Worm (Caenorhabditis elegans): ENCODE data around the gene W03G1.5.

W03G1.5 gene

DNA sequence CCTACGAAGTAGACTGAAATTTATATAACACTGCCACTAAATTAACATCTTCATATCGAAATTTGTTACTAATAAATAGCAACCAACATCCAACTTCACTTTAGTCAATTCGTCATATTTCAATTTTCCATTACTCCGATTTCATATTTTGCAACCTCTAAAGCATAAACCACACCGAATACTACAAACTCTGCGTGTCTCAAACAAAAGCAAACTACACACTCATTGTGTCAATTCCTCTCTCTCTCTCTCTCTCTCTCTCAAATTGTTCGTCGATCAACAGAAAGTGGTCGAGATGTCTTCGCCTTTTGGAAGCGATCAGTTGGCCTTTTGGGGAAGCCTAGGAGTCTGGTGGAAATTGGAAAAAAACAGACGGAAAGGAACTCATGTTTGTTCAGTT lies 1.8 kb downstream of the W03G1.5 start:
- TF ChIP-seq elt-1 (tag; optimal IDR thresholded peaks at IDR 0.05) (no peak), nhr-77 (tag; optimal IDR thresholded peaks at IDR 0.05) (no peak), mbf-1 (tag; optimal IDR thresholded peaks at IDR 0.05) (no peak)

DNA sequence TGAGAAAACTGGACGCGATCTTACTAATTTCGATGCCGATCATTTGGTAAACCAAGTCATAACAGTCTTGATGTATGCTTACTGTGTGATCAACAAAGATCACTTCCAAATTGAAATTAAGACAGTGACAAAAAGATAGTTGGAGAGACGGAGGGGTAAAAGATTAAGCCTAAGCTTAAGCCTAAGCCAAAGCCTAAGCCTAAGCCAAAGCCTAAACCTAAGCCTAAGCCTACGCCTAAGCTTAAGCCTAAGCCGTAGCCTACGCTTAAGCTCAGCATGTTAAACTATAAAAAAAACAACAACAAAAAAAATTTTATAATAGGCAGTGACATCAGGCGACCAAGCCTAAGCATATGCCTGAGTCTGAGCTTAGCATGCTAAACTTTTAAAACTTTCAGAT lies 9.1 kb downstream of the W03G1.5 start:
- TF ChIP-seq ztf-4 (tag; optimal IDR thresholded peaks at IDR 0.05) = no peak
- no peak for TF ChIP-seq nhr-11 (tag; optimal IDR thresholded peaks at IDR 0.05)
- no peak for TF ChIP-seq ceh-82 (tag; optimal IDR thresholded peaks at IDR 0.05)
- no peak for TF ChIP-seq ama-1 (optimal IDR thresholded peaks at IDR 0.05)
- no peak for TF ChIP-seq lsy-2 (tag; optimal IDR thresholded peaks at IDR 0.05)
- no peak for TF ChIP-seq crh-2 (tag; optimal IDR thresholded peaks at IDR 0.05)
- no peak for TF ChIP-seq mab-5 (tag; optimal IDR thresholded peaks at IDR 0.05)
- no peak for TF ChIP-seq mdl-1 (tag; optimal IDR thresholded peaks at IDR 0.05)
- no peak for TF ChIP-seq nhr-21 (tag; optimal IDR thresholded peaks at IDR 0.05)
- TF ChIP-seq aly-2 (tag; optimal IDR thresholded peaks at IDR 0.05) = no peak

DNA sequence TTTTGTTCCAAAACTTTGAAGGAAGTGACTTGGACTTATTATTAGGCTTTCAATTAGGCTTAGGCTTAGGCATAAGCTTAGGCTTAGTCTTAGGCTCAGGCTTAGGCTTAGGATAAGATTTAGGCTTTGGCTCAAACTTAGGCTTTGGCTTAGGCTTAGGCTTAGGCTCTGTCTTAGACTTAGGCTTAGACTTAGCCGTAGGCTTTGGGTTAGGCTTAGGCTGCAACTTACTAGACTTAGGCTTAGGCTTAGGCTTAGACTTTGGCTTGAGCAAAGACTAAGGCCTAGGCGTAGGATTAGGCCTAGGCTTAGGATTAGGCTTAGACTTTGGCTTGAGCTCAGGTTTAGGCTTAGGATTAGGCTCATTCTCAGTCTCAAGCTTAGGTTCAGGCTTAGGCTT lies 21.5 kb downstream of the W03G1.5 start:
- no peak for TF ChIP-seq nhr-23 (tag; optimal IDR thresholded peaks at IDR 0.05)
- no peak for TF ChIP-seq gmeb-1 (tag; optimal IDR thresholded peaks at IDR 0.05)
- no peak for TF ChIP-seq Y55F3AM.14 (GFP tag; optimal IDR thresholded peaks at IDR 0.05)
- TF ChIP-seq ama-1 (optimal IDR thresholded peaks at IDR 0.05) = no peak
- no peak for TF ChIP-seq sma-3 (GFP tag; optimal IDR thresholded peaks at IDR 0.05)
- TF ChIP-seq nhr-6 (tag; optimal IDR thresholded peaks at IDR 0.05) = no peak
- no peak for TF ChIP-seq egl-27 (tag; optimal IDR thresholded peaks at IDR 0.05)
- TF ChIP-seq ceh-16 (tag; optimal IDR thresholded peaks at IDR 0.05) = no peak
- no peak for TF ChIP-seq mbf-1 (tag; optimal IDR thresholded peaks at IDR 0.05)
- no peak for TF ChIP-seq R02D3.7 (tag; optimal IDR thresholded peaks at IDR 0.05)
- TF ChIP-seq elt-3 (tag; optimal IDR thresholded peaks at IDR 0.05) = no peak
- no peak for TF ChIP-seq mab-5 (tag; optimal IDR thresholded peaks at IDR 0.05)
- no peak for TF ChIP-seq nhr-12 (tag; optimal IDR thresholded peaks at IDR 0.05)

DNA sequence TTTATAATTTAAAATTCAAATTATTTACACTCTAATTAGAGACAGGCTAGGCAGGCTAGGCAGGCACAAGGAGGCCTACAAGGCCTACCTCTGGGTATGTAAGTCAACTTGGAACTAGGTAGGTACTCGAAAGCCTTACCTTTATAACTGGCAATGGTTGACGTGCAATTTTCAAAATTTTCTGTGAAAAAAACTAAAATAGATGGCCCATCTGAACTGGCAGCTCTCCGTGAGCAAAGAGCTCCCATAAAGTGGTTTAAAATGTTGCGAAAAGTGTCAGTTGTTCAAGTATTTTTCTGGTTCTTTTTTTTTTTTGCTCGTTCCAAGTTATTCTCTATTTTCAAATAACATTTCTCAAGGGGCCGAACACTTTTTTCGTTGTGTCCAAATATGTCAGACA lies 22.3 kb downstream of the W03G1.5 start:
- no peak for TF ChIP-seq nhr-25 (tag; optimal IDR thresholded peaks at IDR 0.05)
- no peak for TF ChIP-seq dmd-4 (tag; optimal IDR thresholded peaks at IDR 0.05)
- TF ChIP-seq aly-2 (tag; optimal IDR thresholded peaks at IDR 0.05) = no peak
- no peak for TF ChIP-seq R02D3.7 (tag; optimal IDR thresholded peaks at IDR 0.05)
- no peak for TF ChIP-seq zag-1 (tag; optimal IDR thresholded peaks at IDR 0.05)
- TF ChIP-seq lin-11 (tag; optimal IDR thresholded peaks at IDR 0.05) = no peak
- no peak for TF ChIP-seq mdl-1 (tag; optimal IDR thresholded peaks at IDR 0.05)
- no peak for TF ChIP-seq gmeb-1 (tag; optimal IDR thresholded peaks at IDR 0.05)
- TF ChIP-seq nhr-10 (tag; optimal IDR thresholded peaks at IDR 0.05) = no peak
- no peak for TF ChIP-seq ZK546.5 (tag; optimal IDR thresholded peaks at IDR 0.05)
- no peak for TF ChIP-seq lin-13 (GFP tag; optimal IDR thresholded peaks at IDR 0.05)
- TF ChIP-seq ztf-4 (tag; optimal IDR thresholded peaks at IDR 0.05) = no peak

DNA sequence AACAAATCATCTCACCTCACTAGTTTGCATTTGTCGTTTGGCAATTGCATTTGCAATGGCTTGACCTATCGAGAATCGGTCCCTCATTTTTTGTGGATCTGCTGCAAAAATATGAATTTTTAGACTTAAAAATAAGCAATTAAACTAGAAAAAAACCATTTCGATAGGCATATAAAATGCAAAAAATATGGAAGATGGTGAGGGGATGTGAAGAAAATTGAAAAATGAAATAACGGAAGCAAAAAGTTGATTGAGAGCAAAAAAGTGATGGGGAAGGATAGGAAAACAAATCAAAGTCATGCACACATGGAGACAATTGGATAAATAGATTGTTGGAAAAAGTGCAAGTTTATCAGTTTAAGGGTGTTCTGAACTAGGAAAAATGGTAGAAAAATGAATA lies 25.2 kb downstream of the W03G1.5 start, which contains the start of gene npr-37:
npr-37 (minus strand) TSS at position 101 of the 400 bp plus-strand sequence.
- TF ChIP-seq nhr-237 (tag; optimal IDR thresholded peaks at IDR 0.05) (no peak), R02D3.7 (tag; optimal IDR thresholded peaks at IDR 0.05) (no peak), unc-55 (GFP tag; optimal IDR thresholded peaks at IDR 0.05) (no peak), mdl-1 (tag; optimal IDR thresholded peaks at IDR 0.05) (no peak)

DNA sequence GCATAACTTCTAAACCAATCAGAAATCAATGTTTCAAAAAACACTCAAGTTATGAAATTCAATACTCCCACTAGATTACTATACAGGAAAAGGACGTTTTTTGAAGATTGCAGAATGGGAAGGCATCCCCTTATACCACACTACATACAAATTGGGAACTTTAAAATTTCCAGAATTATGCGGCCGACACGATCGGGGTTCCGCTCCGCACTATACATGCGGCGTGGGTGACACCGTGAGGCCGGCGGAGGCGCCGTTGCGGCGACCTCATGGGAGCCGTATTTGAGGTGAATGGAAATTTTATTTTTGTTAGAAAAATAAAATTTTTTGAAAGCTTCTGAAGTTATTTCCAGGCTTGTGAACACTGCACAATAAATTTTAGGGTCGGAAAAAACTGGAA lies 38.0 kb downstream of the W03G1.5 start:
- TF ChIP-seq nhr-21 (tag; optimal IDR thresholded peaks at IDR 0.05) (no peak), peb-1 (tag; optimal IDR thresholded peaks at IDR 0.05) (no peak), Y55F3AM.14 (GFP tag; optimal IDR thresholded peaks at IDR 0.05) (no peak), nhr-77 (tag; optimal IDR thresholded peaks at IDR 0.05) (no peak), ama-1 (optimal IDR thresholded peaks at IDR 0.05) (no peak), nhr-237 (tag; optimal IDR thresholded peaks at IDR 0.05) (no peak)

DNA sequence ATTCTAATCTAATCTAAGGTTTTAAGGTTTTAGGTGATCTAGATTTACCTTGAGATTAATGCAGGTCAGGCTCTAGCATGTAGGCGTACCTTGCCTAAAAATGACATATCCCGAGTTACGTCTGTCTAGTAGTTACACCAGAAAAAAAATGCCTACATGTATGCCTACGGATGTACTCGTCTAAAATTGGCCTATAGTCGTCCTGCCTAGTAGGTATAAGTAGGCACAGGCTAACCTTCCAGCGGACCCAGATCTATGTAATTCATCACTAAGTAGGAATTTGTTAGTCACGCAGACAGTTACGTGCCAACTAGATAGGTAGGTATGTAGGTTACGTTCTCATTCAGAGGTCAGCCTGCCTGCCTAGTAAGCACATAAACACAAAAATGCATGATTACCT lies 39.0 kb downstream of the W03G1.5 start:
- TF ChIP-seq snpc-4 (tag; optimal IDR thresholded peaks at IDR 0.05) (no peak), ceh-16 (tag; optimal IDR thresholded peaks at IDR 0.05) (no peak), nhr-10 (tag; optimal IDR thresholded peaks at IDR 0.05) (no peak), fos-1 (tag; optimal IDR thresholded peaks at IDR 0.05) (no peak), Y55F3AM.14 (GFP tag; optimal IDR thresholded peaks at IDR 0.05) (no peak), unc-39 (tag; optimal IDR thresholded peaks at IDR 0.05) (no peak), sma-9 (GFP tag; optimal IDR thresholded peaks at IDR 0.05) (no peak), sma-9 (tag; optimal IDR thresholded peaks at IDR 0.05) (no peak), alr-1 (tag; optimal IDR thresholded peaks at IDR 0.05) (no peak), sem-4 (tag; optimal IDR thresholded peaks at IDR 0.05) (no peak), nhr-77 (tag; optimal IDR thresholded peaks at IDR 0.05) (no peak), nhr-237 (tag; optimal IDR thresholded peaks at IDR 0.05) (no peak), ZK546.5 (tag; optimal IDR thresholded peaks at IDR 0.05) (no peak), sma-3 (GFP tag; optimal IDR thresholded peaks at IDR 0.05) (no peak)
